Worm (Caenorhabditis elegans): ENCODE data around the gene tag-124.

The tag-124 gene

ce11 chrII:9591071-9591470 is at the start of gene tag-124, which contains the start of gene E02H1.1:
TSS of gene tag-124 (plus strand) at chrII:9591292.
TSS of gene E02H1.1 (minus strand) at chrII:9591164.
- TF ChIP-seq lin-15B (tag; optimal IDR thresholded peaks at IDR 0.05) (peak; percentile 76), ceh-82 (tag; optimal IDR thresholded peaks at IDR 0.05) (no peak), tbx-2 (tag; optimal IDR thresholded peaks at IDR 0.05) (no peak), unc-39 (tag; optimal IDR thresholded peaks at IDR 0.05) (no peak), fos-1 (tag; optimal IDR thresholded peaks at IDR 0.05) (no peak), lsy-12 (tag; optimal IDR thresholded peaks at IDR 0.05) (peak; percentile 72), sea-2 (GFP tag; optimal IDR thresholded peaks at IDR 0.05) (no peak), nhr-28 (tag; optimal IDR thresholded peaks at IDR 0.05) (no peak), nfya-1 (tag; optimal IDR thresholded peaks at IDR 0.05; ENCODE audit: insufficient read depth) (peak; percentile 72), snpc-4 (tag; optimal IDR thresholded peaks at IDR 0.05) (peak; percentile 62), fkh-2 (tag; optimal IDR thresholded peaks at IDR 0.05) (no peak), R02D3.7 (tag; optimal IDR thresholded peaks at IDR 0.05) (no peak), nhr-43 (tag; optimal IDR thresholded peaks at IDR 0.05; ENCODE audit: poor library complexity, severe bottlenecking) (peak; percentile 92), unc-62 (GFP tag; optimal IDR thresholded peaks at IDR 0.05) (no peak), pqm-1 (tag; optimal IDR thresholded peaks at IDR 0.05) (peak; percentile 21), ama-1 (optimal IDR thresholded peaks at IDR 0.05) (no peak), ceh-16 (tag; optimal IDR thresholded peaks at IDR 0.05) (no peak), daf-12 (tag; optimal IDR thresholded peaks at IDR 0.05) (no peak), nhr-67 (tag; optimal IDR thresholded peaks at IDR 0.05) (no peak), skn-1 (tag; optimal IDR thresholded peaks at IDR 0.05) (no peak), mdl-1 (tag; optimal IDR thresholded peaks at IDR 0.05) (no peak), ztf-11 (tag; optimal IDR thresholded peaks at IDR 0.05) (no peak), fkh-10 (GFP tag; optimal IDR thresholded peaks at IDR 0.05) (no peak), zag-1 (tag; optimal IDR thresholded peaks at IDR 0.05) (no peak), aly-2 (tag; optimal IDR thresholded peaks at IDR 0.05) (no peak), nhr-11 (tag; optimal IDR thresholded peaks at IDR 0.05) (peak; percentile 34), elt-2 (tag; optimal IDR thresholded peaks at IDR 0.05) (peak; percentile 17), eor-1 (tag; optimal IDR thresholded peaks at IDR 0.05) (peak in 1 of 2 experiments; percentile 69), nhr-25 (tag; optimal IDR thresholded peaks at IDR 0.05) (peak; percentile 74), nhr-12 (tag; optimal IDR thresholded peaks at IDR 0.05) (no peak), hmg-11 (tag; optimal IDR thresholded peaks at IDR 0.05) (peak; percentile 35), mml-1 (tag; optimal IDR thresholded peaks at IDR 0.05) (no peak), egl-27 (tag; optimal IDR thresholded peaks at IDR 0.05) (no peak), elt-1 (tag; optimal IDR thresholded peaks at IDR 0.05) (no peak), elt-3 (tag; optimal IDR thresholded peaks at IDR 0.05) (no peak), jun-1 (tag; optimal IDR thresholded peaks at IDR 0.05) (no peak), ztf-4 (tag; optimal IDR thresholded peaks at IDR 0.05) (no peak), nhr-76 (tag; optimal IDR thresholded peaks at IDR 0.05) (no peak), nhr-23 (tag; optimal IDR thresholded peaks at IDR 0.05) (peak; percentile 87), ceh-28 (tag; optimal IDR thresholded peaks at IDR 0.05) (peak; percentile 15), ceh-9 (tag; optimal IDR thresholded peaks at IDR 0.05) (no peak), egl-5 (tag; optimal IDR thresholded peaks at IDR 0.05) (no peak), nhr-237 (tag; optimal IDR thresholded peaks at IDR 0.05) (no peak), pha-4 (tag; optimal IDR thresholded peaks at IDR 0.05) (peak; percentile 77), lin-39 (tag; optimal IDR thresholded peaks at IDR 0.05) (no peak), nhr-77 (tag; optimal IDR thresholded peaks at IDR 0.05) (no peak), ZK546.5 (tag; optimal IDR thresholded peaks at IDR 0.05) (no peak)

- no peak for TF ChIP-seq elt-2 (tag; optimal IDR thresholded peaks at IDR 0.05)
- TF ChIP-seq lin-39 (tag; optimal IDR thresholded peaks at IDR 0.05): no peak
- no peak for TF ChIP-seq mdl-1 (tag; optimal IDR thresholded peaks at IDR 0.05)
- no peak for TF ChIP-seq nhr-237 (tag; optimal IDR thresholded peaks at IDR 0.05)
- TF ChIP-seq unc-62 (GFP tag; optimal IDR thresholded peaks at IDR 0.05): no peak
Measured at ce11 chrII:9542785-9543184, 48.3 kb upstream of the tag-124 start, which contains the start of gene sra-4. TSS of gene sra-4 (minus strand) at chrII:9542885.
